Worm (Caenorhabditis elegans) whole organism, L4/young adult: ENCODE measurements around the gene Y43F8B.12.

Experiments
- W03F9.2 ChIP-seq: fragments of 150-350 bp; optimal IDR thresholded peaks from 2 replicates; lab custom pipeline; 2014; ENCODE audit warnings: missing biosample characterization, missing genetic modification characterization
- dao-5 ChIP-seq: sonication (generic microtip); optimal IDR thresholded peaks from 2 replicates; lab custom pipeline; 2016; ENCODE audit warnings: missing genotype, missing genetic modification characterization, moderate library complexity, missing compliant biosample characterization
- him-1 ChIP-seq: sonication (generic microtip); optimal IDR thresholded peaks from 2 replicates; lab custom pipeline; 2016; ENCODE audit warnings: missing genotype, missing genetic modification reagents, missing genetic modification characterization, missing compliant biosample characterization

- TF ChIP-seq him-1 (no peak), W03F9.2 (tag; lab: Kevin White, UChicago) (no peak), dao-5 (tag; lab: Kevin White, UChicago) (no peak)
Measured at ce11 chrV:19491302-19491701, 23.1 kb downstream of the Y43F8B.12 start, which contains the start of gene Y43F8B.29.
